Worm (Caenorhabditis elegans): ENCODE results near the gene R10H10.4.

R10H10.4 gene

ce11 chrIV:10381035-10381434, 13.7 kb downstream of the R10H10.4 start:
- TF ChIP-seq ceh-82 (tag; optimal IDR thresholded peaks at IDR 0.05) (no peak), lin-13 (GFP tag; optimal IDR thresholded peaks at IDR 0.05) (no peak), lsy-2 (tag; optimal IDR thresholded peaks at IDR 0.05) (no peak)

ce11 chrIV:10380626-10381025, 14.1 kb downstream of the R10H10.4 start:
- no peak for TF ChIP-seq lin-39 (tag; optimal IDR thresholded peaks at IDR 0.05)
- TF ChIP-seq sma-3 (GFP tag; optimal IDR thresholded peaks at IDR 0.05), result peak; percentile 53
- peak; percentile 55 for TF ChIP-seq nhr-25 (tag; optimal IDR thresholded peaks at IDR 0.05)
- TF ChIP-seq F13H6.1 (tag; optimal IDR thresholded peaks at IDR 0.05), result no peak
- TF ChIP-seq ztf-1 (GFP tag; conservative IDR thresholded peaks at IDR 0.05), result no peak
- no peak for TF ChIP-seq unc-39 (tag; optimal IDR thresholded peaks at IDR 0.05)
- TF ChIP-seq ZK546.5 (tag; optimal IDR thresholded peaks at IDR 0.05), result no peak
- no peak for TF ChIP-seq R02D3.7 (tag; optimal IDR thresholded peaks at IDR 0.05)
- peak; percentile 71 for TF ChIP-seq nhr-21 (tag; optimal IDR thresholded peaks at IDR 0.05)
- TF ChIP-seq zag-1 (tag; optimal IDR thresholded peaks at IDR 0.05), result no peak
- peak; percentile 24 for TF ChIP-seq snpc-4 (tag; optimal IDR thresholded peaks at IDR 0.05)
- peak; percentile 23 for TF ChIP-seq sem-4 (tag; optimal IDR thresholded peaks at IDR 0.05)
- TF ChIP-seq lsy-2 (tag; optimal IDR thresholded peaks at IDR 0.05), result peak in 1 of 2 experiments; percentile 65
- TF ChIP-seq ceh-82 (tag; optimal IDR thresholded peaks at IDR 0.05), result no peak
- no peak for TF ChIP-seq unc-62 (GFP tag; optimal IDR thresholded peaks at IDR 0.05)
- peak; percentile 41 for TF ChIP-seq crh-2 (tag; optimal IDR thresholded peaks at IDR 0.05)
- TF ChIP-seq mbf-1 (tag; optimal IDR thresholded peaks at IDR 0.05), result no peak
- TF ChIP-seq gmeb-1 (tag; optimal IDR thresholded peaks at IDR 0.05), result no peak
- peak; percentile 66 for TF ChIP-seq nhr-129 (tag; optimal IDR thresholded peaks at IDR 0.05)
- peak; percentile 63 for TF ChIP-seq sma-9 (GFP tag; optimal IDR thresholded peaks at IDR 0.05)
- TF ChIP-seq sma-9 (tag; optimal IDR thresholded peaks at IDR 0.05), result no peak
- TF ChIP-seq lin-11 (tag; optimal IDR thresholded peaks at IDR 0.05), result peak; percentile 40
- no peak for TF ChIP-seq elt-1 (tag; optimal IDR thresholded peaks at IDR 0.05)
- TF ChIP-seq C34F6.9 (tag; optimal IDR thresholded peaks at IDR 0.05), result peak; percentile 79
- TF ChIP-seq mdl-1 (tag; optimal IDR thresholded peaks at IDR 0.05), result peak; percentile 1 to 76
- TF ChIP-seq nhr-23 (tag; optimal IDR thresholded peaks at IDR 0.05), result no peak

- TF ChIP-seq Y55F3AM.14 (GFP tag; optimal IDR thresholded peaks at IDR 0.05) (no peak), ztf-1 (GFP tag; conservative IDR thresholded peaks at IDR 0.05) (no peak), nhr-12 (tag; optimal IDR thresholded peaks at IDR 0.05) (no peak), F13H6.1 (tag; optimal IDR thresholded peaks at IDR 0.05) (no peak), ceh-16 (tag; optimal IDR thresholded peaks at IDR 0.05) (no peak), nhr-237 (tag; optimal IDR thresholded peaks at IDR 0.05) (no peak)
These were observed 20.2 kb downstream of the R10H10.4 start, which contains the start of gene mask-1 for ce11 chrIV:10374601-10375000. TSS of gene mask-1 (plus strand) at chrIV:10374901.

- TF ChIP-seq mab-5 (tag; optimal IDR thresholded peaks at IDR 0.05) (peak; percentile 17), nhr-237 (tag; optimal IDR thresholded peaks at IDR 0.05) (no peak), crh-2 (tag; optimal IDR thresholded peaks at IDR 0.05) (peak; percentile 94), nhr-25 (tag; optimal IDR thresholded peaks at IDR 0.05) (peak; percentile 80), F13H6.1 (tag; optimal IDR thresholded peaks at IDR 0.05) (peak; percentile 52), ama-1 (optimal IDR thresholded peaks at IDR 0.05) (peak; percentile 9), unc-55 (GFP tag; optimal IDR thresholded peaks at IDR 0.05) (peak; percentile 78), egl-27 (tag; optimal IDR thresholded peaks at IDR 0.05) (peak; percentile 46), nhr-21 (tag; optimal IDR thresholded peaks at IDR 0.05) (peak; percentile 17), R02D3.7 (tag; optimal IDR thresholded peaks at IDR 0.05) (no peak), fos-1 (tag; optimal IDR thresholded peaks at IDR 0.05) (peak; percentile 46), lsy-2 (tag; optimal IDR thresholded peaks at IDR 0.05) (peak; percentile 72 to 87), ceh-16 (tag; optimal IDR thresholded peaks at IDR 0.05) (no peak), nhr-129 (tag; optimal IDR thresholded peaks at IDR 0.05) (peak; percentile 48), sem-4 (tag; optimal IDR thresholded peaks at IDR 0.05) (peak; percentile 9), lin-13 (GFP tag; optimal IDR thresholded peaks at IDR 0.05) (peak; percentile 71), lin-39 (tag; optimal IDR thresholded peaks at IDR 0.05) (no peak), C34F6.9 (tag; optimal IDR thresholded peaks at IDR 0.05) (peak; percentile 92), sma-3 (GFP tag; optimal IDR thresholded peaks at IDR 0.05) (peak; percentile 68), ztf-11 (tag; optimal IDR thresholded peaks at IDR 0.05) (no peak), gmeb-1 (tag; optimal IDR thresholded peaks at IDR 0.05) (peak; percentile 83), lin-11 (tag; optimal IDR thresholded peaks at IDR 0.05) (peak; percentile 47), alr-1 (tag; optimal IDR thresholded peaks at IDR 0.05) (no peak), sma-9 (GFP tag; optimal IDR thresholded peaks at IDR 0.05) (peak; percentile 38), sma-9 (tag; optimal IDR thresholded peaks at IDR 0.05) (no peak), unc-39 (tag; optimal IDR thresholded peaks at IDR 0.05) (no peak), nhr-6 (tag; optimal IDR thresholded peaks at IDR 0.05) (peak; percentile 43)
These were observed 20.9 kb downstream of the R10H10.4 start, which contains the start of gene mpz-5 for ce11 chrIV:10373772-10374288. TSS of gene mpz-5 (minus strand) at chrIV:10373822.

Data from whole organism, L2 larva.